Worm (Caenorhabditis elegans) whole organism, L4/young adult: ENCODE results near the gene unc-132.

Source experiments
- W03F9.2 ChIP-seq: fragments of 150-350 bp; optimal IDR thresholded peaks from 2 replicates; lab custom pipeline; 2014; ENCODE audit warnings: missing biosample characterization, missing genetic modification characterization
- dao-5 ChIP-seq: sonication (generic microtip); optimal IDR thresholded peaks from 2 replicates; lab custom pipeline; 2016; ENCODE audit warnings: missing genotype, missing genetic modification characterization, moderate library complexity, missing compliant biosample characterization
- him-1 ChIP-seq: sonication (generic microtip); optimal IDR thresholded peaks from 2 replicates; lab custom pipeline; 2016; ENCODE audit warnings: missing genotype, missing genetic modification reagents, missing genetic modification characterization, missing compliant biosample characterization

Gene unc-132

ce11 chrV:3686899-3687298 is at the start of gene unc-132:
Gene unc-132, plus strand, starts transcription at chrV:3687106.
- TF ChIP-seq W03F9.2 (tag; lab: Kevin White, UChicago) (no peak), dao-5 (tag; lab: Kevin White, UChicago) (no peak), him-1 (tag; lab: Kevin White, UChicago) (no peak)

ce11 chrV:3639873-3640272 is 47.0 kb upstream of the unc-132 start:
- TF ChIP-seq dao-5 (tag; lab: Kevin White, UChicago) = no peak
- TF ChIP-seq W03F9.2 (tag; lab: Kevin White, UChicago) = no peak
- TF ChIP-seq him-1 (tag; lab: Kevin White, UChicago) = no peak

- TF ChIP-seq dao-5 (tag; lab: Kevin White, UChicago) = no peak
- no peak for TF ChIP-seq W03F9.2 (tag; lab: Kevin White, UChicago)
- TF ChIP-seq him-1 (tag; lab: Kevin White, UChicago) = no peak
These were observed 42.7 kb upstream of the unc-132 start, which contains the start of gene F59B1.8 for ce11 chrV:3644193-3644693. Gene F59B1.8, minus strand, starts transcription at chrV:3644243.

ce11 chrV:3647862-3648261 is 39.0 kb upstream of the unc-132 start, which contains the start of gene F59B1.10:
Gene F59B1.10, minus strand, starts transcription at chrV:3647962.
- no peak for TF ChIP-seq dao-5 (tag; lab: Kevin White, UChicago)
- TF ChIP-seq W03F9.2 (tag; lab: Kevin White, UChicago) = no peak

ce11 chrV:3649473-3649872 is 37.4 kb upstream of the unc-132 start, which contains the start of gene str-114:
Gene str-114, plus strand, starts transcription at chrV:3649773.
- TF ChIP-seq him-1 (tag; lab: Kevin White, UChicago) (no peak), dao-5 (tag; lab: Kevin White, UChicago) (no peak), W03F9.2 (tag; lab: Kevin White, UChicago) (no peak)

ce11 chrV:3659472-3659871 is 27.4 kb upstream of the unc-132 start, which contains the start of gene acr-23:
Gene acr-23, minus strand, starts transcription at chrV:3659572.
- no peak for TF ChIP-seq him-1 (tag; lab: Kevin White, UChicago)
- no peak for TF ChIP-seq W03F9.2 (tag; lab: Kevin White, UChicago)
- TF ChIP-seq dao-5 (tag; lab: Kevin White, UChicago) = no peak

- TF ChIP-seq him-1 (tag; lab: Kevin White, UChicago) (no peak), dao-5 (tag; lab: Kevin White, UChicago) (no peak), W03F9.2 (tag; lab: Kevin White, UChicago) (no peak)
These were observed 20.0 kb upstream of the unc-132 start, which contains the start of gene str-113 for ce11 chrV:3666887-3667286. Gene str-113, minus strand, starts transcription at chrV:3666987.

- TF ChIP-seq W03F9.2 (tag; lab: Kevin White, UChicago) = no peak
- no peak for TF ChIP-seq dao-5 (tag; lab: Kevin White, UChicago)
- no peak for TF ChIP-seq him-1 (tag; lab: Kevin White, UChicago)
These were observed 18.4 kb upstream of the unc-132 start, which contains the start of gene Y39H10B.2 for ce11 chrV:3668464-3668863. Gene Y39H10B.2, plus strand, starts transcription at chrV:3668764.

- TF ChIP-seq W03F9.2 (tag; lab: Kevin White, UChicago) (no peak), him-1 (tag; lab: Kevin White, UChicago) (no peak), dao-5 (tag; lab: Kevin White, UChicago) (no peak)
These were observed 16.4 kb upstream of the unc-132 start, which contains the start of gene Y39H10B.3 for ce11 chrV:3670499-3670898. Gene Y39H10B.3, plus strand, starts transcription at chrV:3670799.

- no peak for TF ChIP-seq him-1 (tag; lab: Kevin White, UChicago)
These were observed 13.8 kb upstream of the unc-132 start, which contains the start of gene pals-33 for ce11 chrV:3673080-3673479. Gene pals-33, plus strand, starts transcription at chrV:3673380.

- TF ChIP-seq him-1 (tag; lab: Kevin White, UChicago) (no peak), dao-5 (tag; lab: Kevin White, UChicago) (no peak), W03F9.2 (tag; lab: Kevin White, UChicago) (no peak)
These were observed 9.7 kb upstream of the unc-132 start for ce11 chrV:3677212-3677611.

- no peak for TF ChIP-seq W03F9.2 (tag; lab: Kevin White, UChicago)
- no peak for TF ChIP-seq him-1 (tag; lab: Kevin White, UChicago)
- TF ChIP-seq dao-5 (tag; lab: Kevin White, UChicago) = no peak
These were observed 8.4 kb upstream of the unc-132 start for ce11 chrV:3678513-3678912.

- TF ChIP-seq him-1 (tag; lab: Kevin White, UChicago) (no peak), dao-5 (tag; lab: Kevin White, UChicago) (no peak), W03F9.2 (tag; lab: Kevin White, UChicago) (no peak)
These were observed 4.4 kb upstream of the unc-132 start, which contains the start of gene W08A12.3 for ce11 chrV:3682553-3682952. Gene W08A12.3, plus strand, starts transcription at chrV:3682853.

- TF ChIP-seq W03F9.2 (tag; lab: Kevin White, UChicago) (no peak), him-1 (tag; lab: Kevin White, UChicago) (no peak), dao-5 (tag; lab: Kevin White, UChicago) (no peak)
These were observed 1.1 kb upstream of the unc-132 start, which contains the start of gene W08A12.2 for ce11 chrV:3685790-3686208. Gene W08A12.2, minus strand, starts transcription at chrV:3685892.
